Worm (Caenorhabditis elegans) whole organism, L1 larva: Measurements from ENCODE around the gene W07E6.5.
"Not testable (repeated sequence)": the region's sequence is repeated elsewhere in the genome, so short reads cannot be mapped to it uniquely, and the experiment has no call there.

ENCODE experiments used
- alr-1 ChIP-seq: fragments of 200-800 bp; sonication (Bioruptor generic); optimal IDR thresholded peaks from 2 replicates; lab custom pipeline; 2018; ENCODE audit warnings: borderline replicate concordance, mild to moderate bottlenecking, missing genetic modification characterization, missing compliant biosample characterization
- fkh-10 ChIP-seq: sonication (generic microtip); optimal IDR thresholded peaks from 2 replicates; lab custom pipeline; 2017; ENCODE audit warnings: missing biosample characterization, missing genetic modification reagents, missing genetic modification characterization
- lin-39 ChIP-seq: fragments of 150-350 bp; optimal IDR thresholded peaks from 2 replicates; lab custom pipeline; 2014; ENCODE audit warnings: missing biosample characterization, missing genetic modification reagents, missing genetic modification characterization
- mep-1 ChIP-seq: fragments of 150-350 bp; optimal IDR thresholded peaks from 2 replicates; lab custom pipeline; 2014; ENCODE audit warnings: missing biosample characterization, missing genetic modification characterization
- nhr-71 ChIP-seq: sonication (generic microtip); optimal IDR thresholded peaks from 2 replicates; lab custom pipeline; 2016; ENCODE audit warnings: mild to moderate bottlenecking, missing genetic modification characterization, moderate library complexity, missing compliant biosample characterization
- nhr-85 ChIP-seq: sonication (generic microtip); peaks from one replicate; lab custom pipeline; 2016; ENCODE audit warnings: missing genetic modification characterization, inconsistent platforms, missing compliant biosample characterization
- nhr-90 ChIP-seq: sonication (generic microtip); optimal IDR thresholded peaks from 2 replicates; lab custom pipeline; 2016; ENCODE audit warnings: mild to moderate bottlenecking, missing genetic modification characterization, missing compliant biosample characterization; ENCODE audit not compliant: poor library complexity
- pqm-1 ChIP-seq: sonication (generic microtip); optimal IDR thresholded peaks from 3 replicates; lab custom pipeline; 2017; ENCODE audit warnings: missing biosample characterization, missing genetic modification characterization
- sox-4 ChIP-seq: sonication (generic microtip); optimal IDR thresholded peaks from 2 replicates; lab custom pipeline; 2016; ENCODE audit warnings: missing genetic modification characterization, missing compliant biosample characterization

DNA sequence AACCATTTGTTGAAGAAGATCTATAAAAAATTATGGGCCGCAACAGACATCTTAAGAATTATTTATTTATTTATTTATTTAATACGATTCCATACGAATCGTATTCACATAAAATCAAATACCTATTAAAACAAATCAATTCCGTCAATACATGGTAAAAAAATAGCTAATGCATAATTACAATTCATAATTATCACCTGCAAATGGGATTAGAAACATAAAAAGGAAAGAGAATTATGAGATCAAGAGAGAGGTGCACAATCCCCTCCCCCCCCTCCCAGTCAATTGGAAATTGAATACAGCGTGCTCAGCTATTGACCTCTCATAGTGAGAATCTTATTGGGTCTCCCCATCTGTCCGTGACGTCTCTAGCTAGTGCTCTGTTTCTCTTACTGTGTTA lies 32.2 kb upstream of the W07E6.5 start, which contains the start of gene C24H12.1:
- TF ChIP-seq pqm-1 (tag; lab: Kevin White, UChicago); alr-1 (tag; lab: Kevin White, UChicago); mep-1 (tag; lab: Kevin White, UChicago); nhr-90; lin-39 (tag; lab: Kevin White, UChicago); nhr-71 (tag; lab: Kevin White, UChicago); fkh-10 (GFP tag; lab: Kevin White, UChicago); nhr-85 (tag; lab: Kevin White, UChicago); sox-4 (tag; lab: Kevin White, UChicago): not testable (repeated sequence)
